Fruit fly (Drosophila melanogaster) whole organism, prepupa: ENCODE results near the gene Hsc70-4.

Experiments
- Blimp-1 ChIP-seq: fragments of 200-800 bp; sonication (Bioruptor generic); optimal IDR thresholded peaks from 3 replicates; lab custom pipeline; 2017; ENCODE audit warnings: missing biosample characterization, missing genetic modification characterization, mild to moderate bottlenecking, moderate library complexity, missing genetic modification reagents
- CG10631 ChIP-seq: fragments of 200-800 bp; sonication (Bioruptor generic); optimal IDR thresholded peaks from 2 replicates; lab custom pipeline; 2016; ENCODE audit warnings: missing biosample characterization, missing genetic modification characterization
- CG10669 ChIP-seq: fragments of 200-800 bp; sonication (Bioruptor generic); optimal IDR thresholded peaks from 3 replicates; lab custom pipeline; 2018; ENCODE audit warnings: missing biosample characterization, mild to moderate bottlenecking, missing genetic modification characterization, moderate library complexity
- CG11294 ChIP-seq: fragments of 200-800 bp; sonication (Bioruptor generic); IDR thresholded peaks from 2 replicates; pipeline ENCODE4 v1.3.6; 2022; ENCODE audit warnings: missing biosample characterization, missing genetic modification characterization
- CG11762 ChIP-seq: fragments of 200-800 bp; sonication (Bioruptor generic); optimal IDR thresholded peaks from 3 replicates; lab custom pipeline; 2016; ENCODE audit warnings: missing biosample characterization, missing genetic modification characterization; ENCODE audit not compliant: insufficient read depth
- CG11902 ChIP-seq: fragments of 200-800 bp; sonication (Bioruptor generic); optimal IDR thresholded peaks from 3 replicates; lab custom pipeline; 2016; ENCODE audit warnings: missing biosample characterization, missing genetic modification characterization
- CG16779 ChIP-seq: fragments of 200-800 bp; sonication (Bioruptor generic); optimal IDR thresholded peaks from 3 replicates; lab custom pipeline; 2017; ENCODE audit warnings: missing biosample characterization, mild to moderate bottlenecking, missing genetic modification characterization
- CG31627 ChIP-seq: fragments of 200-800 bp; sonication (Bioruptor generic); optimal IDR thresholded peaks from 3 replicates; lab custom pipeline; 2016; ENCODE audit warnings: missing biosample characterization, missing genetic modification characterization
- CG32006 ChIP-seq: fragments of 200-800 bp; sonication (Bioruptor generic); optimal IDR thresholded peaks from 3 replicates; lab custom pipeline; 2017; ENCODE audit warnings: missing biosample characterization, mild to moderate bottlenecking, missing genetic modification characterization
- CG4318 ChIP-seq: fragments of 200-800 bp; sonication (Bioruptor generic); optimal IDR thresholded peaks from 3 replicates; lab custom pipeline; 2017; ENCODE audit warnings: missing biosample characterization, mild to moderate bottlenecking, missing genetic modification characterization
- CG6792 ChIP-seq: fragments of 200-800 bp; sonication (Bioruptor generic); optimal IDR thresholded peaks from 3 replicates; lab custom pipeline; 2016; ENCODE audit warnings: missing biosample characterization, missing genetic modification characterization
- CG6808 ChIP-seq: fragments of 200-800 bp; sonication (Bioruptor generic); optimal IDR thresholded peaks from 3 replicates; lab custom pipeline; 2017; ENCODE audit warnings: missing biosample characterization, missing genetic modification characterization, mild to moderate bottlenecking, moderate library complexity, missing genetic modification reagents
- CG6854 ChIP-seq: fragments of 200-800 bp; sonication (Bioruptor generic); optimal IDR thresholded peaks from 2 replicates; lab custom pipeline; 2017; ENCODE audit warnings: missing biosample characterization, mild to moderate bottlenecking, missing genetic modification characterization
- CG7368 ChIP-seq: fragments of 200-800 bp; sonication (Bioruptor generic); optimal IDR thresholded peaks from 3 replicates; lab custom pipeline; 2016; ENCODE audit warnings: missing biosample characterization, missing genetic modification characterization
- CG9139 ChIP-seq: fragments of 200-800 bp; sonication (Bioruptor generic); optimal IDR thresholded peaks from 3 replicates; lab custom pipeline; 2017; ENCODE audit warnings: missing biosample characterization, mild to moderate bottlenecking, missing genetic modification characterization
- Eip78C ChIP-seq: fragments of 200-800 bp; sonication (Bioruptor generic); peaks from one replicate; lab custom pipeline; 2016; ENCODE audit warnings: missing biosample characterization, missing genetic modification characterization
- Eip93F ChIP-seq: fragments of 200-800 bp; sonication (Bioruptor generic); optimal IDR thresholded peaks from 2 replicates; lab custom pipeline; 2016; ENCODE audit warnings: missing biosample characterization, mild to moderate bottlenecking, missing genetic modification characterization
- Ets96B ChIP-seq: fragments of 200-800 bp; optimal IDR thresholded peaks from 2 replicates; lab custom pipeline; 2019; ENCODE audit warnings: missing biosample characterization, mild to moderate bottlenecking, missing genetic modification characterization, moderate library complexity
- Gug ChIP-seq: fragments of 200-800 bp; sonication (Bioruptor generic); IDR thresholded peaks from 2 replicates; pipeline ENCODE4 v1.3.6; 2022; ENCODE audit warnings: missing biosample characterization, missing genetic modification characterization
- Hr4 ChIP-seq: fragments of 200-800 bp; sonication (Bioruptor generic); optimal IDR thresholded peaks from 3 replicates; lab custom pipeline; 2016; ENCODE audit warnings: missing biosample characterization, missing genetic modification characterization
- OdsH ChIP-seq: fragments of 200-800 bp; sonication (Bioruptor generic); optimal IDR thresholded peaks from 3 replicates; lab custom pipeline; 2016; ENCODE audit warnings: missing biosample characterization, missing genetic modification characterization
- Smox ChIP-seq: fragments of 200-800 bp; sonication (Bioruptor generic); optimal IDR thresholded peaks from 3 replicates; lab custom pipeline; 2016; ENCODE audit warnings: missing biosample characterization, missing genetic modification characterization
- Sox15 ChIP-seq: fragments of 200-800 bp; sonication (Bioruptor generic); optimal IDR thresholded peaks from 3 replicates; lab custom pipeline; 2016; ENCODE audit warnings: missing biosample characterization, missing genetic modification characterization
- achi ChIP-seq: fragments of 200-800 bp; sonication (Bioruptor generic); optimal IDR thresholded peaks from 3 replicates; lab custom pipeline; 2016; ENCODE audit warnings: missing biosample characterization, missing genetic modification characterization
- cyc ChIP-seq: fragments of 200-800 bp; sonication (Bioruptor generic); optimal IDR thresholded peaks from 3 replicates; lab custom pipeline; 2016; ENCODE audit warnings: missing biosample characterization, missing genetic modification characterization
- dac ChIP-seq: fragments of 200-800 bp; sonication (Bioruptor generic); optimal IDR thresholded peaks from 2 replicates; lab custom pipeline; 2017; ENCODE audit warnings: missing biosample characterization, mild to moderate bottlenecking, missing genetic modification characterization
- eg ChIP-seq: fragments of 200-800 bp; sonication (Bioruptor generic); IDR thresholded peaks from 3 replicates; pipeline ENCODE4 v1.3.6; 2022; ENCODE audit warnings: missing biosample characterization, missing genetic modification characterization
- fkh ChIP-seq: fragments of 200-800 bp; sonication (Bioruptor generic); optimal IDR thresholded peaks from 3 replicates; lab custom pipeline; 2017; ENCODE audit warnings: missing biosample characterization, mild to moderate bottlenecking, missing genetic modification characterization, moderate library complexity
- salr ChIP-seq, 2 experiments: fragments of 200-800 bp; sonication (Bioruptor generic); optimal IDR thresholded peaks; 3 replicates each; lab custom pipeline; 2016 to 2018; ENCODE audit warnings: missing biosample characterization in 2 of 2, missing genetic modification characterization in 2 of 2, mild to moderate bottlenecking in 1 of 2
- spab ChIP-seq: fragments of 200-800 bp; sonication (Bioruptor generic); optimal IDR thresholded peaks from 2 replicates; lab custom pipeline; 2017; ENCODE audit warnings: missing biosample characterization, mild to moderate bottlenecking, missing genetic modification characterization, missing genetic modification reagents
- ss ChIP-seq, 2 experiments: fragments of 200-800 bp; sonication (Bioruptor generic); optimal IDR thresholded peaks; 2 replicates in 1 of 2; 3 replicates in 1 of 2; lab custom pipeline; 2017 to 2018; ENCODE audit warnings: mild to moderate bottlenecking in 2 of 2, missing biosample characterization in 2 of 2, missing genetic modification characterization in 2 of 2, moderate library complexity in 1 of 2
- topi ChIP-seq: fragments of 200-800 bp; sonication (Bioruptor generic); optimal IDR thresholded peaks from 3 replicates; lab custom pipeline; 2016; ENCODE audit warnings: missing biosample characterization, missing genetic modification characterization
- vri ChIP-seq: fragments of 200-800 bp; sonication (Bioruptor generic); optimal IDR thresholded peaks from 3 replicates; lab custom pipeline; 2016; ENCODE audit warnings: missing biosample characterization, mild to moderate bottlenecking, missing genetic modification characterization

Hsc70-4 gene

dm6 chr3R:15196134-15197034 is 46.1 kb upstream of the Hsc70-4 start, which contains the start of the genes Kpc1 and CG42542 (continued):
- TF ChIP-seq Blimp-1 (GFP tag; lab: Kevin White, UChicago): peak; percentile 86
- peak; percentile 74 for TF ChIP-seq topi
- TF ChIP-seq CG11294 (GFP tag; lab: Robert Waterston, UW): no peak
- TF ChIP-seq CG10669 (GFP tag; lab: Kevin White, UChicago): no peak
- peak; percentile 2 for TF ChIP-seq CG6808 (GFP tag; lab: Kevin White, UChicago)
- peak; percentile 42 for TF ChIP-seq CG11902 (GFP tag; lab: Kevin White, UChicago)
- peak; percentile 25 for TF ChIP-seq CG11762 (GFP tag; lab: Kevin White, UChicago)
- TF ChIP-seq Ets96B (tag; lab: Kevin White, UChicago): peak; percentile 45
- TF ChIP-seq Eip93F (GFP tag; lab: Kevin White, UChicago): peak; percentile 32
- TF ChIP-seq CG7368 (GFP tag; lab: Kevin White, UChicago): peak; percentile 52

- TF ChIP-seq Blimp-1 (GFP tag; lab: Kevin White, UChicago) (no peak), CG9139 (GFP tag; lab: Kevin White, UChicago) (no peak), CG31627 (GFP tag; lab: Kevin White, UChicago) (no peak), dac (GFP tag; lab: Kevin White, UChicago) (no peak), cyc (GFP tag; lab: Kevin White, UChicago) (no peak), Sox15 (GFP tag; lab: Kevin White, UChicago) (no peak), fkh (GFP tag; lab: Kevin White, UChicago) (peak; percentile 60), spab (GFP tag; lab: Kevin White, UChicago) (no peak), topi (no peak), CG6808 (GFP tag; lab: Kevin White, UChicago) (peak; percentile 22), CG10631 (GFP tag; lab: Kevin White, UChicago) (no peak), Eip78C (GFP tag; lab: Kevin White, UChicago) (peak; percentile 60)
- TF ChIP-seq, all 60 proteins: peak for 3
These were observed 45.1 kb upstream of the Hsc70-4 start for dm6 chr3R:15197373-15197772.

dm6 chr3R:15198052-15198793 is 44.3 kb upstream of the Hsc70-4 start:
- no peak for TF ChIP-seq CG4318 (GFP tag; lab: Kevin White, UChicago)
- TF ChIP-seq Hr4: peak; percentile 45
- TF ChIP-seq CG16779: no peak
- no peak for TF ChIP-seq CG11294 (GFP tag; lab: Robert Waterston, UW)
- TF ChIP-seq achi: no peak
- TF ChIP-seq Eip78C (GFP tag; lab: Kevin White, UChicago): peak; percentile 56
- peak; percentile 18 for TF ChIP-seq Eip93F (GFP tag; lab: Kevin White, UChicago)
- TF ChIP-seq OdsH: no peak
- no peak for TF ChIP-seq salr (GFP tag; optimal IDR thresholded peaks at IDR 0.05; lab: Kevin White, UChicago)
- TF ChIP-seq vri: peak; percentile 75
- TF ChIP-seq fkh (GFP tag; lab: Kevin White, UChicago): peak; percentile 58
- peak; percentile 23 for TF ChIP-seq CG32006 (GFP tag; lab: Kevin White, UChicago)

dm6 chr3R:15205223-15205622 is 37.3 kb upstream of the Hsc70-4 start:
- no peak for TF ChIP-seq Gug (GFP tag; lab: Robert Waterston, UW)
- TF ChIP-seq eg: 0 out of 3 replicates have a peak, but pooled peaks have one; percentile 44
- peak; percentile 77 for TF ChIP-seq Blimp-1 (GFP tag; lab: Kevin White, UChicago)
- peak; percentile 42 for TF ChIP-seq CG6854 (GFP tag; lab: Kevin White, UChicago)
- no peak for TF ChIP-seq CG6792 (GFP tag; lab: Kevin White, UChicago)
- peak; percentile 32 for TF ChIP-seq vri
- TF ChIP-seq ss (GFP tag; optimal IDR thresholded peaks at IDR 0.05; lab: Kevin White, UChicago): peak in 1 of 2 experiments; percentile 65
- TF ChIP-seq Smox (GFP tag; lab: Kevin White, UChicago): no peak
